Fruit fly (Drosophila melanogaster) S2 (cell line): ENCODE data around the gene CG33543.

Source experiments
- CG8478 ChIP-seq: fragments of >200 bp; optimal IDR thresholded peaks from 2 replicates; lab custom pipeline; 2018
- CTCF ChIP-seq, 2 experiments: fragments of >200 bp; optimal IDR thresholded peaks; 2 replicates each; lab custom pipeline; 2018

CG33543 gene

DNA sequence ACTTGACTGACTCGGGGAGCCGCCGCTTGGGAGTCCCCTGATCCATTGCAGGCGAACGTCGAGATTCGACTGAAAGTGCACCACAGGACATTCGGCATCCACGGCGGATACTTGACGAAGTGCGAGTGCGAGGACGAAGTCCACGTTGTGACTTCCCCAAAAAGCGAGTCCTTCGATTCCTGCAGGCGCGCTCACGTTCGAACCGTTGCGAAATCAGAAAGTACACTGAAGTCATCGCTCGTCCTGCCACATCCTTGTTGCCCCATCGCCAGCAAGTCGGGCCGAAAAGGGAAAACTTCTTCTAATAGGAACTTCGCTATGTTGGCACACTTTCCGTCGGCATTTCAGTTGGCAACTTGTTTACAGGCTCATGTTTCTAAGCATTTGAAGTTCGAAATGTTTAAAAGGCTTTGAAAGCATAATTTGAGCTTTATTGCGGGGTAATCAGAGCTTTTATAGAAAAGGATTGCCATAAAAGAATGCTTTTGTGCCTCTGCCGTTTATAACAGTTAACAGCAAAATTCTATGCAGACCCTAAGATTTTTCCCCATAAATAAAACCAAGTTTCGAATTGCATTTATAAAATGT is at the start of gene CG33543:
Gene CG33543 (minus strand): TSS at position 232 of the 588 bp plus-strand sequence.
- TF ChIP-seq CG8478 (lab: Kevin White, UChicago) (no peak), CTCF (optimal IDR thresholded peaks at IDR 0.05; lab: Kevin White, UChicago) (no peak)

DNA sequence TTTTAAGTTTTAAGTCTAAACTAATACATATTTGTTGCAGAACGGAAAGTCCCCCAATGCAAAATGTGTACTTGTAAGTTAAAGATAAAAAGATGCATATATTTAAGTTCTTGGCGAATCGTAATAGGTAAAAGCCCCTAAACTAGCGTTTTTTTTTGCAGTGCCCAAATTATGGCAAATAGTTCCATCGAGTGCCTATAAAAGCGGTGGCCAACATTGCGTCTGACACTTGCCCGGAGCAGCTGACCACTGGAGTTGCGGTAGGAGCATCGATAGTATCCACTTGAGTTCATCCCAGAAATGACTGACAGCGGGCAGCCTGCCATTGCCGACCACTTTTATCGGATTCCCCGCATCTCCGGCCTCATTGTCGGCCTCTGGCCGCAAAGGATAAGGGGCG is 48.2 kb upstream of the CG33543 start, which contains the start of gene Or22c:
Gene Or22c (plus strand): TSS at position 301 of the 400 bp plus-strand sequence.
- TF ChIP-seq CTCF (optimal IDR thresholded peaks at IDR 0.05; lab: Kevin White, UChicago), result no peak
- TF ChIP-seq CG8478 (lab: Kevin White, UChicago), result no peak

DNA sequence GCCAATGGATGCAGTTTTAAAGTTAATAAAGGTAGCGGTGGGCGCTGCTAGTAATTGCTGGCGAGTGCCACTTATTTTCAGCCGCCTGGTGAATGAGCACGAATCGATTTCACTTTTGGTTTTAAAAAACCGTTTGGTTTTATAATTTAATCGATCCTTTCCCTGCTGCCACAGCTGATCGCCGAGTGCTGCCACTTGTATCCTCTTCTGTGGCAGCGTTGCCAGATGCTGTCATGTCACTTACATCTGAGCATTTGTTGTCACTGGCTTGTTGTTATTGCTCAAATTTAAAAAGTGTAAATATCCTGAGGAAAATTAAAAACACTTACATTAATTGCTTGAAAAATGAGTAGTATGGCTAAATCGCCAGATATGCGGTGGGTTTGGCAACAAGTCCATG is 39.2 kb upstream of the CG33543 start, which contains the start of gene Kebab:
Gene Kebab (plus strand): TSS at position 230 of the 400 bp plus-strand sequence.
- TF ChIP-seq CTCF (optimal IDR thresholded peaks at IDR 0.05; lab: Kevin White, UChicago), result peak in 1 of 2 experiments; percentile 23
- no peak for TF ChIP-seq CG8478 (lab: Kevin White, UChicago)

DNA sequence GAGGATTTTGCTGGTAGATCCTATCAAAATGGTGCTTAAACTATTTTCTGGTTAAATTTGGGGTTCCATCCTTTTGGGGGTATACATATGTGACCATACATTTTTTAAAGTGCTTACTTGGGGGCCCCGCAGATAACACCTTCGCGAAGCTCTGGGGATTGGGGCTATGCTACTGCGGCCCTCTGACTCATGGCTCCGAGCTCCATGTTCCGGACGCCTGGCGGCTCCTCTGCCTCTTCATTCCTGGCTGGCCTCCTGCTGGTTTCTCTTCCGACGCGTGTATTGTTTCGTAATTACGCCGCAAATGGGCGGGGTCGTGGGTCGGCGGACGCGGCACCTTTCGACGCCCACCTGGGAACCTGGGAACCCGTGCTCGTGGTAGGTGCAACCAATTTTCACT is 38.7 kb upstream of the CG33543 start:
- TF ChIP-seq CTCF (optimal IDR thresholded peaks at IDR 0.05; lab: Kevin White, UChicago) (no peak), CG8478 (lab: Kevin White, UChicago) (no peak)

DNA sequence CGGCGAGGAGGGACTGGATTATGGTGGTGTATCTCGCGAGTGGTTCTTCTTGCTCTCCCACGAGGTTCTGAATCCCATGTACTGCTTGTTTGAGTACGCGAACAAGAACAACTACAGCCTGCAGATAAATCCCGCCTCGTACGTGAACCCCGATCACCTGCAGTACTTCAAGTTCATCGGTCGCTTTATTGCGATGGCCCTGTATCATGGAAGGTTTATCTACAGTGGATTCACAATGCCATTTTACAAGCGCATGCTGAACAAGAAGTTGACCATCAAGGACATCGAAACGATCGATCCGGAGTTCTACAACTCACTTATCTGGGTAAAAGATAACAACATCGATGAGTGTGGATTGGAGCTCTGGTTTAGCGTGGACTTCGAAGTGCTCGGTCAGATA is 36.0 kb upstream of the CG33543 start:
- TF ChIP-seq CTCF (optimal IDR thresholded peaks at IDR 0.05; lab: Kevin White, UChicago) (no peak), CG8478 (lab: Kevin White, UChicago) (no peak)

DNA sequence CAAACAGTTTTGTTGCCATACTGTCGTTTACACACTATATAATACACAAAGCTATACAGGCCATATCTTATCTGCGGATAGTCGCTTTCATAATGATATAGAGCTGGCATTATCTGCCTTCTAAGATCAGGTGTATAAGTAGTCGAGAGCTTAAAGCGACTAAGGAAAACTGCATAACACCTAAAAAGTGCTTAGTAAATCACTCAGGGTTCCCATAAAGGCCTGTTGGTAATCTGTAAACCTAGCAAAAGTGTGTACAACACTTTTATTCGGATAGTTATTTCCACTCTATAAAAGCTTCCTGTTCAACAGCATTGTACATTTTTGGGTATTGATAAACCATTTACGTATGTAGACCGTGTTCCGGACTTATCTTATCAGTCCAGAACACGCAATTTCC is 33.3 kb upstream of the CG33543 start:
- TF ChIP-seq CG8478 (lab: Kevin White, UChicago) (no peak), CTCF (optimal IDR thresholded peaks at IDR 0.05; lab: Kevin White, UChicago) (no peak)

DNA sequence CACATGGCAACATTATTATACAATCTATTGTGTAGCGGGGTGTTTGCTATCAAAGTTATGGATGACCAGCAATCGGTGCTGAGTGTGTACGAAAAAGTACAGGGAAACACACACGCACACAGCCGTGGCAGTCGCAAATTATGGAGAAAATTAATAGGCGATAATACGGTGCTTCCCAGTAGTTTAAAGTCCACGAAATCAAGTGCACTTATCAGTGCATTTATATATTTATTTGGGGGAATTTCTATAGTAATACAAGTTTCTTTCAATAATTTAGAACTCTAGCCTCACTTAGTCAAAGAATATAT is 32.8 kb upstream of the CG33543 start:
- TF ChIP-seq CG8478 (lab: Kevin White, UChicago) (no peak), CTCF (optimal IDR thresholded peaks at IDR 0.05; lab: Kevin White, UChicago) (no peak)

DNA sequence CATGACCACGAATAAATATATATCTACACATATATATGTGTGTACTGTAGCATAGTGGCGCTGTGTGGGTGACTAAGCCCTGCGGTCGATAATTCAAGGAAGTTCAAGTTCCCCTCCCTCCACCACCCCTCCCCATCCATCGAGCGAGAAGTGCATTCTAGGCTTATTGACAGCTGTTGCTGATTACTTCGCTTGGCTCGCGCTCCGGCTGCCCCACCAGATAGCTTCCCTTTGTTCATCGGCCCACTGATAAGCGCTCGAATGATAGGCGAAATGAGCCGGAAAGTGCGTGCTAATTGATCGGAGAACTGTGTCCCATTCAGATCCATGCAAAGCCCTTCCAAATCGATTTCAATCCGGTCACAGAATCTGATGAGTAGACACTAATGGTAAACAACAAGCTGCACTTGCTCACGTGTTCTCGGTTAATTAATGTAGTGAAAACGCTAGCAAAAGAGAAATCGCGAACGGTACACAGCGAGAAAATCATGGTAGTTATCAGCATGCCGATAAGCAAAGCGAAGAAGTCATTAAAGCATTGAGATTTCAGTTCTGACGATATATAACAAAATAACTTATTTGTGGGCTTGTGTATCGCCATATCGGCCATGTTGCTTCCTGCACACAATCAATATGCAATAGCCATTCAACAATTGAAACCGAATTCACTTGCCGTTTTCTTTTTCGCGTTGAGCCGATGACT is 32.3 kb upstream of the CG33543 start:
- no peak for TF ChIP-seq CTCF (optimal IDR thresholded peaks at IDR 0.05; lab: Kevin White, UChicago)
- no peak for TF ChIP-seq CG8478 (lab: Kevin White, UChicago)

DNA sequence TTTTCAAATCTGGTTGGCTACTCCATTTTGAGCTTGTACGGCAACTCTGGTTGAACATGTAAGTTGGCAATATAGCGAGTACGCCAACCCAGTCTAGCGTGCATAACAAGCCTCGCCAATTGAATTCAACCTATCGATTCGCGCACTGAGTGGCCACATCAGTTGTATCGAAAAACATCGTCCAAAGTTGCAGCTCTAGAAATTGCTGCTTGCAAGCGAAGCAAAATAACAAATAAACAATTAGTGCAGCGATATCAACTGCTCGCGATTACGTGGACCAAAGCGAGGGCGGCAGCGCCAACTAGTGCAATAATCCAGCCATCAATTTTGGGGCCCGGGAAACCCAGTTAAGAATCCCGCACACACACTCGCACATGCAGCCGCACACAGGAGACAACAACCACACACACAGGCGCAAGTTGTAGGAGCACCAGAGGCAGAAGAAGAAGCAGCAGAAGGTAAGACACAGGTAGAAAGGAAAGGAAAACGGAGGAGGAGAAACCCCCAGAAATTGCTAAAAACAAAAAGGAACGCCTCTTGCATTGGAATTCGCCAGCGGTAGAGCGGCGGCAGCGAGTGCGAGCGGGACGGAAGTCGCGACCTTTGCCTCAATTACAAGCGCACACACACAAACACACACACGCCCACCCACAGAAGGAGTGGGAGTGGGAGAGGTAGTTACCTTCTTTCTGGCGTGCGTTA is 31.6 kb upstream of the CG33543 start:
- no peak for TF ChIP-seq CG8478 (lab: Kevin White, UChicago)
- peak; percentile 63 to 68 for TF ChIP-seq CTCF (optimal IDR thresholded peaks at IDR 0.05; lab: Kevin White, UChicago)

DNA sequence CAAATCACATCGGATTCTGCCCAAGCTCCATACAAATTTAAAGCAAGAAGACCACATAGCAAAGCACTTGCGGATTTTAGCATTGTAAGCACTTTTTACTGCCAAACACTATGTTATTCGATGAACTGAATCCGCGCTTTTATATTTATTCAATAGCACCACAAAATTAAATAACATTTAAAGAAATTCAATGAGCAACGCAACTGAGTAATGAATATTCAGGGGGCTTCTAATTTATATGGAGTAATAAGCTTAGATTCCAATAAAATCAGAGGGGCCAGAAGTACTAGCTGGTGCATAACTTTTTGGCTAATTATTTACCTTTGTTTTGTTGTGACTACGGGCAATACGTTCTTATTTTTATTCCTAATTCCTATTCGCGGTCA is 31.0 kb upstream of the CG33543 start, which contains the start of gene lectin-22C:
Gene lectin-22C (minus strand): TSS at position 101 of the 386 bp plus-strand sequence.
- TF ChIP-seq CG8478 (lab: Kevin White, UChicago), result no peak
- TF ChIP-seq CTCF (optimal IDR thresholded peaks at IDR 0.05; lab: Kevin White, UChicago), result no peak

DNA sequence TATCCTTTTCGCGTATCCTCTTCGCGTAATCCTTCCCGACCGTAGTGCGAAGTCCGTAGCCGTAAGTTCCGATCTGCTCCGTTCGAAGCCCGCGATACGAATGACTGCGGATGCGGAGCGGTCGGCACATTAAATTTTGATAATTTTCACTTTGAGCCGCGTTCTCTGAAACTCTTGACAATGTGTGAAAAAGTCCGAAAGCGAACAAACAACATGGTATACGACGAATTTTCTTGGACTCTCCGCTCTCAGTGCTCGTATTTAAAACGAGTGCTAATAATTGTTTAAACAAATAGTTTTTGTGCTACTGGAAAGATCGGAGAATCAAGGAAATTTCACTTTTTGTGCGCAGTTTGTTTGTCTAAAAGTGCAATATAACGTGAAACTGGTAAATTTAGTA is 29.8 kb upstream of the CG33543 start, which contains the start of gene CG42296:
Gene CG42296 (minus strand): TSS at position 101 of the 400 bp plus-strand sequence.
- TF ChIP-seq CG8478 (lab: Kevin White, UChicago) (no peak), CTCF (optimal IDR thresholded peaks at IDR 0.05; lab: Kevin White, UChicago) (no peak)

DNA sequence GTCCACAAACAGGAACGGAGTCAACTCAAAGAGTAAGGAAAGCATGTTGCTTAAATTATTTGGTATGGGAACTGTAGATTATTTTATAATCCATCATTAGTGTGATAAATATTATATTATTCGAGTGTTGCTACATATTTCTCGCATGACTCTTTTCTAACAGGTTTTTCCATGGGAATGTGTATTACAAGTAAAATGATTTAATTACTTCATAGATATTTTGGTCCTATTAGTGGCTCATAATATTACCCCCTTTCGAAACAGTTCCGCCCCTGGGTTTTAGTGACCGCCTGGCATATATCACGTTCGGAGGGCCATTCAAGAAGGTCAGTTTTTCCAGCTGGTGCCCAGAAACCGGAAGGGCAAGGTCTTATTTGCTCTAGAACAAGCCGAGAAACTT is 26.0 kb upstream of the CG33543 start:
- no peak for TF ChIP-seq CG8478 (lab: Kevin White, UChicago)
- no peak for TF ChIP-seq CTCF (optimal IDR thresholded peaks at IDR 0.05; lab: Kevin White, UChicago)

DNA sequence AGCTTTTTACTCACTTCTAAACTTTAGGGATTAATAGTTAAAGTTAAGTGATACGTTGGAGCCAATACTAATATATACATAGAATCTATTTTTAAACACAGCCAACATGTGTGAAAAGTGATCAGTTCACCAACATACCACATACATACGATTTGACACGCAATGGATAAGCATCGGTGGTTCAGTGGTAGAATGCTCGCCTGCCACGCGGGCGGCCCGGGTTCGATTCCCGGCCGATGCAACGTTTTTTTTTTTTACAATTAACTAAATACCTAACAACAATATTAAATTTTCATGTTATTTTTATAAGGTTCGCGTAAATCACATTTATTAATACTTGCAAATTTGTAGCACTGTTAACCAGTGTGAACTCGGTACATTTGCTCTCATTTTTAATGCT is 25.4 kb upstream of the CG33543 start:
- TF ChIP-seq CG8478 (lab: Kevin White, UChicago), result no peak

DNA sequence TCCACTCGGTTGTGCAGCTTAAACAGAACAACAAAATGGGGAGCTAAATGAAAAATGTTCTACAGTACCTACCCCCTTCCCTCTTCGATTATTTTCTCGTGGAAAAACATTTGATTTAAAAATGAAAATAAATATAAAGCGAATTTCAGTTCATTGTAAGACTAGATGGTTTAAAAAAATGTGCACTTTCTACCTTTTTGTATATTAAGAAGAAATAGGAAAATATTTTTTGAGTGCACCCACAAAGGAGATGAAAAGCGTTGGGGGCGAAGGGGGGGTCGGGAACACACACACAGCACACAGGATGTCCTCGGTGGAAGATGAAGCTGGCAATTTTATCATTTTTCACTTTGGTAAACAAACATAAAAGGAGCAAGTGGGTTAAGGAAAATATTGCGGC is 16.7 kb upstream of the CG33543 start:
- no peak for TF ChIP-seq CG8478 (lab: Kevin White, UChicago)
- TF ChIP-seq CTCF (optimal IDR thresholded peaks at IDR 0.05; lab: Kevin White, UChicago), result no peak

DNA sequence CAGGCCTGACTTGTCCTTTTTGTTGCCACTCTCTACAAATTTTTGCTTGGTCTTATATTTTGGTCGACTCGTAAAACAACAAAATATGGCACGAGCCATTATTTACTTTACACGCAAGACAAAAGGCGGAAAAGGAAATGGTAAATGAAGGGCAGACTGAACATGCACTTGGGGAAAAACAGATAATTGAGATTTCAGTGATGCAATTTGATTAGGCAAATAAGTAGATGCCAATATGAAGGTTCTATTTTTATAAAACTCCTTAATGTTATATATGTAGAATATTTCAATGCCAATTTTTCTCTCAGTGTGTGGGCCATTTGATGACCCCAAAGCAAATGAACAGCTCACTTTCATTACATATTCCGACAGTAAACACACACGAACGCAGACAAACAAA is 9.1 kb upstream of the CG33543 start:
- no peak for TF ChIP-seq CG8478 (lab: Kevin White, UChicago)
- TF ChIP-seq CTCF (optimal IDR thresholded peaks at IDR 0.05; lab: Kevin White, UChicago), result no peak
